Worm (Caenorhabditis elegans) whole organism, L4 larva: ENCODE measurements around the gene nas-7.
"Not testable (repeated sequence)": the region's sequence is repeated elsewhere in the genome, so short reads cannot be mapped to it uniquely, and the experiment has no call there.

ENCODE experiments used
- F26F4.8 ChIP-seq: fragments of 200-800 bp; sonication (Bioruptor generic); conservative IDR thresholded peaks from 2 replicates; pipeline ENCODE4 v1.3.6; 2022; ENCODE audit warnings: missing genetic modification characterization, missing compliant biosample characterization
- F49E8.2 ChIP-seq: sonication (generic microtip); optimal IDR thresholded peaks from 2 replicates; lab custom pipeline; 2016; ENCODE audit warnings: missing compliant biosample characterization, mild to moderate bottlenecking, missing genetic modification characterization, borderline replicate concordance
- T20F7.1 ChIP-seq: fragments of 200-800 bp; sonication (Bioruptor generic); optimal IDR thresholded peaks from 2 replicates; lab custom pipeline; 2018; ENCODE audit warnings: mild to moderate bottlenecking, missing genetic modification characterization, missing compliant biosample characterization
- Y48G9A.11 ChIP-seq: fragments of 200-800 bp; sonication (Bioruptor generic); IDR thresholded peaks from 2 replicates; pipeline ENCODE4 v1.3.6; 2022; ENCODE audit warnings: missing genetic modification reagents, missing genetic modification characterization, missing compliant biosample characterization
- aha-1 ChIP-seq: fragments of 150-350 bp; peaks from one replicate; lab custom pipeline; 2014; ENCODE audit warnings: missing biosample characterization, missing genetic modification characterization
- arid-1 ChIP-seq: fragments of 200-800 bp; sonication (Bioruptor generic); conservative IDR thresholded peaks from 2 replicates; pipeline ENCODE4 v1.3.6; 2022; ENCODE audit warnings: missing genetic modification reagents, missing genetic modification characterization, missing compliant biosample characterization
- attf-4 ChIP-seq: sonication (generic microtip); optimal IDR thresholded peaks from 3 replicates; lab custom pipeline; 2017; ENCODE audit warnings: missing biosample characterization, missing genetic modification characterization
- ceh-44 ChIP-seq: fragments of 200-800 bp; sonication (Bioruptor generic); IDR thresholded peaks from 2 replicates; pipeline ENCODE4 v1.3.6; 2022; ENCODE audit warnings: missing genetic modification reagents, missing genetic modification characterization, missing compliant biosample characterization
- cey-2 ChIP-seq: sonication (generic microtip); optimal IDR thresholded peaks from 3 replicates; lab custom pipeline; 2017; ENCODE audit warnings: missing genetic modification characterization, mild to moderate bottlenecking, missing compliant biosample characterization, antibody characterized with exemption, borderline replicate concordance; ENCODE audit not compliant: insufficient read depth
- ctbp-1 ChIP-seq: fragments of 200-800 bp; sonication (Bioruptor generic); IDR thresholded peaks from 2 replicates; pipeline ENCODE4 v1.3.6; 2022; ENCODE audit warnings: missing genetic modification reagents, missing genetic modification characterization, missing compliant biosample characterization
- daf-16 ChIP-seq, 3 experiments: sonication (generic microtip); optimal IDR thresholded peaks; 2 replicates each; lab custom pipeline; 2016 to 2017; ENCODE audit warnings: missing genetic modification characterization in 3 of 3, missing genetic modification reagents in 3 of 3, mild to moderate bottlenecking in 2 of 3, missing compliant biosample characterization in 2 of 3, missing biosample characterization in 1 of 3, moderate library complexity in 1 of 3
- dpl-1 ChIP-seq: fragments of 150-350 bp; optimal IDR thresholded peaks from 2 replicates; lab custom pipeline; 2014; ENCODE audit warnings: missing biosample characterization, missing genetic modification reagents, missing genetic modification characterization
- duxl-1 ChIP-seq: sonication (generic microtip); optimal IDR thresholded peaks from 2 replicates; lab custom pipeline; 2016; ENCODE audit warnings: mild to moderate bottlenecking, missing genetic modification characterization, moderate library complexity, missing compliant biosample characterization; ENCODE audit not compliant: poor library complexity
- dve-1 ChIP-seq: sonication (generic microtip); optimal IDR thresholded peaks from 2 replicates; lab custom pipeline; 2017; ENCODE audit warnings: antibody characterized with exemption, mild to moderate bottlenecking, missing genetic modification characterization, missing compliant biosample characterization; ENCODE audit not compliant: insufficient read depth
- egl-27 ChIP-seq: sonication (generic microtip); optimal IDR thresholded peaks from 3 replicates; lab custom pipeline; 2017; ENCODE audit warnings: missing biosample characterization, missing genetic modification reagents, missing genetic modification characterization
- hlh-30 ChIP-seq: sonication (generic microtip); optimal IDR thresholded peaks from 2 replicates; lab custom pipeline; 2017; ENCODE audit warnings: antibody characterized with exemption, mild to moderate bottlenecking, missing genetic modification characterization, missing compliant biosample characterization; ENCODE audit not compliant: insufficient read depth
- lin-1 ChIP-seq: fragments of 200-800 bp; sonication (Bioruptor generic); IDR thresholded peaks from 2 replicates; pipeline ENCODE4 v1.3.6; 2022; ENCODE audit warnings: missing genetic modification reagents, missing genetic modification characterization, missing compliant biosample characterization
- lin-38 ChIP-seq: fragments of 200-800 bp; sonication (Bioruptor generic); IDR thresholded peaks from 2 replicates; pipeline ENCODE4 v1.3.6; 2022; ENCODE audit warnings: missing genetic modification reagents, missing genetic modification characterization, missing compliant biosample characterization
- lir-3 ChIP-seq: sonication (generic microtip); optimal IDR thresholded peaks from 2 replicates; lab custom pipeline; 2016; ENCODE audit warnings: mild to moderate bottlenecking, missing genetic modification characterization, missing compliant biosample characterization
- lsy-2 ChIP-seq, 2 experiments: fragments of 150-350 bp in 1 of 2; sonication (generic microtip) in 1 of 2; optimal IDR thresholded peaks; 2 replicates each; lab custom pipeline; 2014 to 2017; ENCODE audit warnings: missing biosample characterization in 2 of 2, missing genetic modification characterization in 2 of 2
- madf-5 ChIP-seq, 2 experiments: fragments of 200-800 bp; sonication (Bioruptor generic); IDR thresholded peaks; 2 replicates each; pipeline ENCODE4 v1.3.6; 2022; ENCODE audit warnings: missing compliant biosample characterization in 2 of 2, missing genetic modification characterization in 2 of 2
- mep-1 ChIP-seq: fragments of 150-350 bp; sonication (generic microtip); optimal IDR thresholded peaks from 3 replicates; lab custom pipeline; 2014; ENCODE audit warnings: missing biosample characterization, missing genetic modification characterization
- mes-2 ChIP-seq: sonication (generic microtip); optimal IDR thresholded peaks from 2 replicates; lab custom pipeline; 2016; ENCODE audit warnings: missing genotype, mild to moderate bottlenecking, missing genetic modification characterization, missing compliant biosample characterization; ENCODE audit not compliant: poor library complexity, severe bottlenecking
- nhr-28 ChIP-seq: fragments of 150-350 bp; optimal IDR thresholded peaks from 2 replicates; lab custom pipeline; 2014; ENCODE audit warnings: missing biosample characterization, missing genetic modification characterization
- nhr-6 ChIP-seq: fragments of 150-350 bp; optimal IDR thresholded peaks from 2 replicates; lab custom pipeline; 2014; ENCODE audit warnings: missing biosample characterization, missing genetic modification characterization
- nhr-77 ChIP-seq: fragments of 150-350 bp; optimal IDR thresholded peaks from 2 replicates; lab custom pipeline; 2014; ENCODE audit warnings: missing biosample characterization, missing genetic modification characterization
- pha-4 ChIP-seq, 2 experiments: fragments of 150-350 bp in 1 of 2; fragments of 200-800 bp in 1 of 2; sonication (Bioruptor generic) in 1 of 2; IDR thresholded peaks in 1 of 2; optimal IDR thresholded peaks in 1 of 2; 2 replicates each; pipeline versions ENCODE4 v1.3.6 to Lab custom; 2014 to 2022; ENCODE audit warnings: missing genetic modification characterization in 2 of 2, missing genetic modification reagents in 2 of 2, missing biosample characterization in 1 of 2, missing compliant biosample characterization in 1 of 2
- php-3 ChIP-seq: fragments of 200-800 bp; sonication (Bioruptor generic); IDR thresholded peaks from 2 replicates; pipeline ENCODE4 v1.3.6; 2022; ENCODE audit warnings: missing genetic modification reagents, missing genetic modification characterization, missing compliant biosample characterization
- pqm-1 ChIP-seq: sonication (generic microtip); optimal IDR thresholded peaks from 2 replicates; lab custom pipeline; 2017; ENCODE audit warnings: missing biosample characterization, missing genetic modification characterization
- rbr-2 ChIP-seq: sonication (generic microtip); optimal IDR thresholded peaks from 2 replicates; lab custom pipeline; 2016; ENCODE audit warnings: missing genotype, missing genetic modification characterization, missing compliant biosample characterization
- set-16 ChIP-seq: fragments of 200-800 bp; sonication (Bioruptor generic); IDR thresholded peaks from 2 replicates; pipeline ENCODE4 v1.3.6; 2022; ENCODE audit warnings: missing genetic modification reagents, missing genetic modification characterization, missing compliant biosample characterization
- snpc-1.2 ChIP-seq: fragments of 200-800 bp; sonication (Bioruptor generic); IDR thresholded peaks from 2 replicates; pipeline ENCODE4 v1.3.6; 2022; ENCODE audit warnings: missing genetic modification reagents, missing genetic modification characterization, missing compliant biosample characterization
- unc-130 ChIP-seq: sonication (generic microtip); optimal IDR thresholded peaks from 2 replicates; lab custom pipeline; 2016; ENCODE audit warnings: missing genetic modification reagents, missing genetic modification characterization, missing compliant biosample characterization
- unc-62 ChIP-seq, 3 experiments: fragments of 150-350 bp in 1 of 3; sonication (generic microtip); optimal IDR thresholded peaks in 2 of 3; peaks in 1 of 3; 1 replicate in 1 of 3; 2 replicates in 2 of 3; lab custom pipeline; 2014 to 2017; ENCODE audit warnings: missing biosample characterization in 3 of 3, missing genetic modification characterization in 3 of 3, missing genetic modification reagents in 3 of 3, missing genotype in 1 of 3
- zfp-2 ChIP-seq: sonication (generic microtip); optimal IDR thresholded peaks from 2 replicates; lab custom pipeline; 2016; ENCODE audit warnings: mild to moderate bottlenecking, missing genetic modification characterization, missing compliant biosample characterization
- zfp-3 ChIP-seq: fragments of 200-800 bp; sonication (Bioruptor generic); conservative IDR thresholded peaks from 2 replicates; pipeline ENCODE4 v1.3.6; 2022; ENCODE audit warnings: missing genetic modification reagents, missing genetic modification characterization, missing compliant biosample characterization

Gene nas-7

DNA sequence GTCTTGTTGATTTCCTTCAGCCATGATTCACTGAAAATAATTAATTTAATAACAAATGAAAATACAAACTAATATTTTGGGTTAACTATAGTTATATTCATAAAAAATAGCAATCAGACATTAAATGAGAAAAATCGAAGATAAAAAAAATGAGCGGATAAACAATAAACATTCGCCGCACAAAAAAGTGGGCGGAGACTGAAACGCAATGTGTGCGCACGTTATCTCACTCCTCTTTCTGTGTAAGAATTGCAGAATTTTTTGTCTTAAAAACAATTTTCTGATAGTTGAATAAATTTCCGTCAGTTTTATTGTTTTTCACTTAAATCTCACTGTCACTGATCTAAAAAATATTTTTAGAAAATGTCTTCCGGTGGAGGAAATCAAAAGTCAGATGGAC is 28.4 kb downstream of the nas-7 start, which contains the start of the genes mtch-1 and rpb-4:
mtch-1 (minus strand) TSS at position 24 of the 400 bp plus-strand sequence.
rpb-4 (plus strand) TSS at position 353 of the 400 bp plus-strand sequence.
- TF ChIP-seq mep-1 (tag; lab: Kevin White, UChicago) (peak; percentile 66), hlh-30 (tag; lab: Kevin White, UChicago) (peak; percentile 29), php-3 (GFP tag; lab: Robert Waterston, UW) (no peak), pha-4 (GFP tag; IDR thresholded peaks at IDR 0.05; lab: Robert Waterston, UW) (no peak), pha-4 (tag; optimal IDR thresholded peaks at IDR 0.05; lab: Kevin White, UChicago) (peak; percentile 50), attf-4 (tag; lab: Kevin White, UChicago) (no peak), snpc-1.2 (no peak), ceh-44 (GFP tag; lab: Robert Waterston, UW) (no peak), nhr-28 (tag; lab: Kevin White, UChicago) (peak; percentile 11), zfp-2 (tag; lab: Kevin White, UChicago) (no peak), egl-27 (no peak), aha-1 (tag; lab: Kevin White, UChicago) (peak; percentile 81), unc-62 (GFP tag; optimal IDR thresholded peaks at IDR 0.05 in 1 of 2; lab: Kevin White, UChicago) (no peak), unc-62 (tag; optimal IDR thresholded peaks at IDR 0.05; lab: Kevin White, UChicago) (no peak), cey-2 (tag; lab: Kevin White, UChicago) (no peak), unc-130 (GFP tag; lab: Kevin White, UChicago) (peak; percentile 18), nhr-6 (tag; lab: Kevin White, UChicago) (peak; percentile 85), pqm-1 (tag; lab: Kevin White, UChicago) (no peak), F49E8.2 (no peak), dpl-1 (peak; percentile 34), nhr-77 (no peak), madf-5 (GFP tag; IDR thresholded peaks at IDR 0.05; lab: Robert Waterston, UW) (no peak), lsy-2 (tag; optimal IDR thresholded peaks at IDR 0.05; lab: Kevin White, UChicago) (peak in 1 of 2 experiments; percentile 62), T20F7.1 (GFP tag; lab: Kevin White, UChicago) (peak; percentile 30), dve-1 (peak; percentile 50), ctbp-1 (GFP tag; lab: Robert Waterston, UW) (no peak), mes-2 (tag; lab: Kevin White, UChicago) (peak; percentile 75), arid-1 (GFP tag; lab: Robert Waterston, UW) (no peak), zfp-3 (GFP tag; lab: Robert Waterston, UW) (no peak), daf-16 (GFP tag; optimal IDR thresholded peaks at IDR 0.05; lab: Kevin White, UChicago) (peak in 1 of 2 experiments; percentile 50), daf-16 (tag; optimal IDR thresholded peaks at IDR 0.05; lab: Kevin White, UChicago) (peak; percentile 93), rbr-2 (tag; lab: Kevin White, UChicago) (peak; percentile 13), set-16 (GFP tag; lab: Robert Waterston, UW) (no peak), lin-1 (GFP tag; lab: Robert Waterston, UW) (no peak)

DNA sequence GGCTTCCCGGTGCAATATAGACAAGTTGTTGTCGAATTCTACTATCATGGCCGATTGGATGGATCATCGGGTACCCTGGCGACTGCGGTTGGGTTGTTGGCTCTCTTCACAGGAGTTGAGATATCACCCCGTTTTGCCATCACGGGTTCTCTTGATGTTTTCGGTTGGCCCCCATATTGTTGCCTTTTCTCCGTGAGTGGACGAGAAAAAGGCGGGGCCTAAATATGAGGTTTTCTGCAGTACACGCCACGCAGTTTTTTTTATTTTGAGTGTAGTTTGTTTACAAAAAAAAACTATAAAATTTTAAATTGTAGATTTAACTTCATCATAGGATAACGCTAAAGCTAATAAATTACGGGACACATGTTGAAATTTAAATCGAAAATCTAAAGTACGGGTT is 30.2 kb downstream of the nas-7 start:
- TF ChIP-seq lin-38 (GFP tag; lab: Robert Waterston, UW) (peak; percentile 46), F26F4.8 (GFP tag; lab: Robert Waterston, UW) (0 out of 2 replicates have a peak, but pooled peaks have one; percentile 27), arid-1 (GFP tag; lab: Robert Waterston, UW) (peak; percentile 29; the same call in 1 of the 2 replicates), Y48G9A.11 (GFP tag; lab: Robert Waterston, UW) (0 out of 2 replicates have a peak, but pooled peaks have one; percentile 22)

DNA sequence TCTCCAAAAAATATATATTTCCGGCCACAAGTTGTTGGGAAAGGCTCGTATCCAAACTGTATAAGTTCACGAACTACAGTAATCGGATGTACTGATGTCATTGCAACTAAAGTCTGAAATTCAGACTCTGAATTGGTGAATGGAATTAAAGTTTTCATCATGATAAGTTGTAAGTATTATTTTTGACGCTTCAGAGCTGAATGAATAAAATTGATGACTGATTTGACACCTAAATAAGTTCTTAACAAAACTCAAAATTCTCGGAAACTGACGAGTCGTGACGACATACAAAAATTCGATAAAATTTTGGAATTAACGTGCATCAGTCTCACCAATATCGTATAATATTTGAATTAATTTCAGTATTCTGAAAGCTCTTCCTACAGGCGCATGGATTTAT is 32.3 kb downstream of the nas-7 start, which contains the start of gene F43E2.11:
F43E2.11 (minus strand) TSS at position 101 of the 400 bp plus-strand sequence.
- TF ChIP-seq set-16 (GFP tag; lab: Robert Waterston, UW); lir-3 (tag; lab: Kevin White, UChicago); duxl-1 (tag; lab: Kevin White, UChicago): not testable (repeated sequence)
